Fruit fly (Drosophila melanogaster) whole organism, wandering third instar larva: Measurements from ENCODE around the gene Unr.

Experiments used
- Rel ChIP-seq, 2 experiments: fragments of 200-800 bp; sonication (Bioruptor generic) in 1 of 2; optimal IDR thresholded peaks; 2 replicates in 1 of 2; 3 replicates in 1 of 2; lab custom pipeline; 2016 to 2019; ENCODE audit warnings: mild to moderate bottlenecking in 2 of 2, missing biosample characterization in 2 of 2, missing genetic modification characterization in 2 of 2, moderate library complexity in 1 of 2
- brk ChIP-seq: fragments of 200-800 bp; sonication (Bioruptor generic); optimal IDR thresholded peaks from 2 replicates; lab custom pipeline; 2016; ENCODE audit warnings: missing biosample characterization, mild to moderate bottlenecking, missing genetic modification characterization
- dl ChIP-seq, 2 experiments: fragments of 175-275, 200-275 bp in 1 of 2; fragments of 200-275 bp in 1 of 2; sonication (Bioruptor generic); optimal IDR thresholded peaks; lab custom pipeline; 2018; ENCODE audit warnings: mild to moderate bottlenecking in 2 of 2, missing biosample characterization in 2 of 2, missing genetic modification characterization in 2 of 2, moderate library complexity in 2 of 2; ENCODE audit not compliant: partially characterized antibody in 2 of 2, insufficient read depth in 1 of 2
- jim ChIP-seq: fragments of 175-275, 200-325 bp; sonication (Bioruptor generic); optimal IDR thresholded peaks from 2 replicates; lab custom pipeline; 2016; ENCODE audit warnings: missing biosample characterization, mild to moderate bottlenecking, missing genetic modification characterization
- pan ChIP-seq: fragments of >200 bp; optimal IDR thresholded peaks from 2 replicates; lab custom pipeline; 2017
- psq ChIP-seq: fragments of 200-800 bp; sonication (Bioruptor generic); optimal IDR thresholded peaks from 3 replicates; lab custom pipeline; 2017; ENCODE audit warnings: missing biosample characterization, mild to moderate bottlenecking, missing genetic modification characterization, moderate library complexity
- rgr ChIP-seq: fragments of 200-800 bp; sonication (Bioruptor generic); optimal IDR thresholded peaks from 3 replicates; lab custom pipeline; 2016; ENCODE audit warnings: missing biosample characterization, mild to moderate bottlenecking, missing genetic modification characterization

- TF ChIP-seq jim, result no peak
- no peak for TF ChIP-seq Rel (GFP tag; optimal IDR thresholded peaks at IDR 0.05; lab: Kevin White, UChicago)
- TF ChIP-seq Rel (tag; optimal IDR thresholded peaks at IDR 0.05; lab: Kevin White, UChicago), result no peak
- no peak for TF ChIP-seq rgr (GFP tag; lab: Kevin White, UChicago)
- no peak for TF ChIP-seq pan (lab: Kevin White, UChicago)
- no peak for TF ChIP-seq psq (GFP tag; lab: Kevin White, UChicago)
- TF ChIP-seq dl (GFP tag; optimal IDR thresholded peaks at IDR 0.05; lab: Kevin White, UChicago; ENCODE audit: insufficient read depth in 1 of 2, partially characterized antibody in 2 of 2), result no peak
- TF ChIP-seq brk (GFP tag; lab: Kevin White, UChicago), result no peak
Measured at dm6 chr3L:8419622-8420176, 22.5 kb downstream of the Unr start.
